Worm (Caenorhabditis elegans) whole organism, L4/young adult: ENCODE data around the gene F07E5.8.
"Not testable (repeated sequence)": the region's sequence is repeated elsewhere in the genome, so short reads cannot be mapped to it uniquely, and the experiment has no call there.

Experiments
- W03F9.2 ChIP-seq: fragments of 150-350 bp; optimal IDR thresholded peaks from 2 replicates; lab custom pipeline; 2014; ENCODE audit warnings: missing biosample characterization, missing genetic modification characterization
- dao-5 ChIP-seq: sonication (generic microtip); optimal IDR thresholded peaks from 2 replicates; lab custom pipeline; 2016; ENCODE audit warnings: missing genotype, missing genetic modification characterization, moderate library complexity, missing compliant biosample characterization
- him-1 ChIP-seq: sonication (generic microtip); optimal IDR thresholded peaks from 2 replicates; lab custom pipeline; 2016; ENCODE audit warnings: missing genotype, missing genetic modification reagents, missing genetic modification characterization, missing compliant biosample characterization

Gene F07E5.8

ce11 chrII:2033286-2033685 is 42.1 kb downstream of the F07E5.8 start, which contains the start of gene F59H6.14:
TSS of gene F59H6.14 (plus strand) at chrII:2033586.
- TF ChIP-seq dao-5 (tag; lab: Kevin White, UChicago) (no peak), W03F9.2 (no peak), him-1 (tag; lab: Kevin White, UChicago) (no peak)

- not testable (repeated sequence) for TF ChIP-seq dao-5 (tag; lab: Kevin White, UChicago); him-1 (tag; lab: Kevin White, UChicago); W03F9.2
Measured at ce11 chrII:2032282-2032681, 43.1 kb downstream of the F07E5.8 start, which contains the start of gene btb-4. TSS of gene btb-4 (plus strand) at chrII:2032316.

ce11 chrII:2031852-2032251 is 43.6 kb downstream of the F07E5.8 start, which contains the start of gene bath-5:
TSS of gene bath-5 (minus strand) at chrII:2031952.
- TF ChIP-seq dao-5 (tag; lab: Kevin White, UChicago), result no peak
- no peak for TF ChIP-seq W03F9.2
- TF ChIP-seq him-1 (tag; lab: Kevin White, UChicago), result no peak

ce11 chrII:2030367-2030766 is 45.0 kb downstream of the F07E5.8 start, which contains the start of gene bath-3:
TSS of gene bath-3 (minus strand) at chrII:2030467.
- TF ChIP-seq dao-5 (tag; lab: Kevin White, UChicago) (no peak), W03F9.2 (no peak), him-1 (tag; lab: Kevin White, UChicago) (no peak)

ce11 chrII:2028712-2029111 is 46.7 kb downstream of the F07E5.8 start, which contains the start of gene bath-1:
TSS of gene bath-1 (minus strand) at chrII:2028812.
- TF ChIP-seq W03F9.2 (no peak), dao-5 (tag; lab: Kevin White, UChicago) (no peak)

ce11 chrII:2026525-2026924 is 48.9 kb downstream of the F07E5.8 start, which contains the start of gene bath-21:
TSS of gene bath-21 (minus strand) at chrII:2026625.
- TF ChIP-seq him-1 (tag; lab: Kevin White, UChicago), result no peak
- no peak for TF ChIP-seq W03F9.2

- not testable (repeated sequence) for TF ChIP-seq him-1 (tag; lab: Kevin White, UChicago); W03F9.2; dao-5 (tag; lab: Kevin White, UChicago)
Measured at ce11 chrII:2023514-2023913, 51.9 kb downstream of the F07E5.8 start, which contains the start of gene cya-2. TSS of gene cya-2 (minus strand) at chrII:2023614.
